Fruit fly (Drosophila melanogaster): ENCODE measurements around the gene CG42554.

dm6 chr3L:788961-789360 lies 46.5 kb upstream of the CG42554 start:
- TF ChIP-seq CTCF (optimal IDR thresholded peaks at IDR 0.05) (no peak), CG8478 (optimal IDR thresholded peaks at IDR 0.05) (no peak)

Measured in S2 (cell line).